Fruit fly (Drosophila melanogaster): Measurements from ENCODE around the gene klg.

dm6 chr3R:22986981-22987380 is 87.9 kb downstream of the klg start, which contains the start of gene Or94a:
- TF ChIP-seq CG32006 (GFP tag; optimal IDR thresholded peaks at IDR 0.05) = no peak
- no peak for TF ChIP-seq CG15336 (GFP tag; IDR thresholded peaks at IDR 0.05)
- no peak for TF ChIP-seq CG31627 (GFP tag; optimal IDR thresholded peaks at IDR 0.05)
